Fruit fly (Drosophila melanogaster): ENCODE results near the gene scramb1.

Gene scramb1

DNA sequence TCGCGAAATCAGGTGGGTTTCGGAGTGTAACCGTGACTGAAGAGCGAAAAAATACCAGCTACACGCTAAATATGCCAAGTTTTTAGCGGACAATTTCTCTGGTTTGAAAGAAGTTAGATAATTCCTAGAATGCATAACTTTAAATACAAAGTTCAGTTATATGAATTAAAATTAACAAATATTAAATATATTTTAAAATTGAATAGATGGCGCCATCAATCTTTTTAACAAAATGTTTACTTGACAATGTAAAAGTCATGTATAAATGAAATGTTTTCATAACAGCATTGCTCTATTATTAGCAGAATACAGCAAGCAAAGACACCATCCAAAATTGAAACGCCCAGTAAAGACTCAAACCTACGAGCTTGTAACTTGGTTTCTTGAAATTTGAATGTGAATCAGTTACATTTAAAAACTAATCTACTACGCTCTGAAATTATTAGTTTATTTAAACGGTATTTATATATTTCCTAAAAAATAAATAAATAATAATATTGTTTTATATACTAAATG lies at the start of gene scramb1:
TSS of gene scramb1 (minus strand) at position 27 of the 516 bp plus-strand sequence.
- no peak for TF ChIP-seq noc (tag; optimal IDR thresholded peaks at IDR 0.05)

- TF ChIP-seq noc (tag; optimal IDR thresholded peaks at IDR 0.05) = no peak
These were observed 47.9 kb upstream of the scramb1 start, which contains the start of gene Or67d for dm6 chr3L:10272904-10273303. TSS of gene Or67d (plus strand) at chr3L:10273204.

DNA sequence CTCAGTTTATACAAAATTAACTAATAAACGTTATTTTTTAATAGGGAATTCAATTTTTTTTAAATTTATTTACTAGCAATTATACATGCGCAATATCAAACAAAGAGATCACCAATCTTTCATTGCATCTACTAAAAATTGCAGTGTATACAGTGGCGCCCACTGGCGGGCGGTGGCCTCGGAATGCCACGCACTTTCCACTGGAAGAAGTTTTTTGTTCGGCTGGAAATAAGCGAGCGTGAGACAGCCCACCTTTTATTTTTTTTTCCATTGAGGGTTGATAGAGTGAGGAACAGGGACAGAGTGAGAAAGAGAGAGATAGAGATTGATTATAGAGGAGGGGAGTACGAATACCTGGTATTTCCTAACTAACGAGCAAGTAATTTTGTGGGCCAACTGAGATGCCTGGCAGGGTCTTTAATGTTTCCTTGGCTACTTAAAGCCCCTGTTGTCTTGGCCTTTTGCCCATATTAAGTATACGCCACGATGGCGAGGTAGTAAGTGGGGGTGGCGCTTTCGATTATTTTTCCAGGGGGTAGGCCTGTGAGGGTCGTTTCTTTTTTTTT lies 46.7 kb upstream of the scramb1 start:
- no peak for TF ChIP-seq noc (tag; optimal IDR thresholded peaks at IDR 0.05)

DNA sequence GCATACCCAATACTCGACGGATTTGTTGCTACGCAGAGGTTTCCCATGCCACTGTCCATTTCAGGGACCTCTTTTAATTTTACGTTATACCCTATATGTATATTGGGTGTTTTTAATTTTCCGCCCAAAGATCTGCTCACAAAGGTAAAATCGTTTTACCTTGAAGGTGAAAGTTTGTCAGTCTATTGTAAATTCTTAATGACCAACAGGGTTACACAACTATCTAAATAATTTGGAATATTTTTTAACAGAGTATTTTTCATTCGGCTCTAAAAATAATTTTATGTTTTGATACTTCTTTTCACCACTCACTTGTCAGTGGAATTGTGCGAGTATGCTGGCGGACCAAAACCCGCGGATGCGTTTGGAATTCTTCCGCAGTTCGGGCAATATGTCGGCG lies 42.6 kb upstream of the scramb1 start:
- TF ChIP-seq noc (tag; optimal IDR thresholded peaks at IDR 0.05) = no peak

dm6 chr3L:10267011-10267410 lies 42.0 kb upstream of the scramb1 start, which contains the start of gene can:
TSS of gene can (minus strand) at chr3L:10267111.
- no peak for TF ChIP-seq noc (tag; optimal IDR thresholded peaks at IDR 0.05)

dm6 chr3L:10262827-10263226 lies 37.8 kb upstream of the scramb1 start:
- no peak for TF ChIP-seq noc (tag; optimal IDR thresholded peaks at IDR 0.05)

DNA sequence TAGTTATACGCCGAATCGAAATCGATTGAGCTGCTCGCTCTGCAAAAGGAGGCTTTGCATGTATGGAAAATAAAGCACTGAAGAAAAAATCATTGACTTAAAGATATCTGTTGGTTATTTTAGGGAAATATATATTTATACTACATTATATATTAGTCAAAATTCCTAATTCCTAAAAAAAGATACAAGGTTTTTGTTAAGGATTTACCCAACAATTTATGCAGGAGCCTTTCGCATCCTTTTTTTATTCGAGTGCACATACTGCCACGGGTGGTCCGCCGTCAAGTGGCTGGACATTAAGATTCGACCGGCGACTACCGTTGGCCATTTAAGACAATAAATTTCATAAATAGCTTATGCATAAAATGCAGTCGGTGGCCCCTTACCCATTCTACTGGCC lies 36.2 kb upstream of the scramb1 start:
- TF ChIP-seq noc (tag; optimal IDR thresholded peaks at IDR 0.05) = no peak

- no peak for TF ChIP-seq noc (tag; optimal IDR thresholded peaks at IDR 0.05)
These were observed 33.7 kb upstream of the scramb1 start for dm6 chr3L:10258738-10259137.

- TF ChIP-seq noc (tag; optimal IDR thresholded peaks at IDR 0.05) = no peak
These were observed 29.1 kb upstream of the scramb1 start for dm6 chr3L:10254131-10254530.

- TF ChIP-seq noc (tag; optimal IDR thresholded peaks at IDR 0.05) = no peak
These were observed 24.8 kb upstream of the scramb1 start for dm6 chr3L:10249836-10250235.

DNA sequence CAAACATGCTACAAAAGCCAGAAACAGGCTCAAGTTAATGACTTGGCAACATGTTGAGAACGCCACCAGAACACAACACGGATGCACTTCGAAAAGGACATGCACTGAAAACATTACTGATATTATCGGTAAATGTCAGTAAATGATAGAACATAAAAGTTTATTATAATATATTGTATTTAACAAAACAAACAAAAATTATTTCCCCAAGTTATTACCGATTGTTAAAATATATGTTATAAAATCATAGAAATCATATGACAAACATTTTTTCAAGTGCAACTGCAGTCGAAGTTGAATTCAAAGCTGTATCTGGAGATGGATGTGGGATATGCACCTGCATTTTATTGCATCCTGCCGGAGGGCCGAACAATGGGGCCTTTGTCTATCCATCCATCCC lies 22.5 kb upstream of the scramb1 start:
- no peak for TF ChIP-seq noc (tag; optimal IDR thresholded peaks at IDR 0.05)

DNA sequence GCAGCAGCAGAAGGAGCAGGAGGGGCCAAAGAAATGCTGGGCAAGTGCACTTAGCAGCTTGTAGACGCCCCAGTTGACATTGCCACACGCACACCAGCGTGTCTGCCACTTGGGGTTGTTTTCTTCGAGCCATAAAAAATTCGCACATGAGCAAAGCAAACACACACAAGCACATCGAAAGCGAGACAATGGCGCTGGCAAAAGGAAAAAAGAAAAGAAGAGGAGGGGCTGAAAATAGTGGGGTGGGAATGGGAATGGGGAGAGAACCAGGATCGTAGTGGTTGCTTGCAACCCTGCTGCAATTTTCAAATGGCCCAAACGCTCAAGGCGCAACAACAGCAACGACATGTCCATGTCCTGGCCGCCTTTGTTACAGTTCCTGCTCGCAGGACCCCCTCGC lies 22.1 kb upstream of the scramb1 start:
- TF ChIP-seq noc (tag; optimal IDR thresholded peaks at IDR 0.05) = no peak

DNA sequence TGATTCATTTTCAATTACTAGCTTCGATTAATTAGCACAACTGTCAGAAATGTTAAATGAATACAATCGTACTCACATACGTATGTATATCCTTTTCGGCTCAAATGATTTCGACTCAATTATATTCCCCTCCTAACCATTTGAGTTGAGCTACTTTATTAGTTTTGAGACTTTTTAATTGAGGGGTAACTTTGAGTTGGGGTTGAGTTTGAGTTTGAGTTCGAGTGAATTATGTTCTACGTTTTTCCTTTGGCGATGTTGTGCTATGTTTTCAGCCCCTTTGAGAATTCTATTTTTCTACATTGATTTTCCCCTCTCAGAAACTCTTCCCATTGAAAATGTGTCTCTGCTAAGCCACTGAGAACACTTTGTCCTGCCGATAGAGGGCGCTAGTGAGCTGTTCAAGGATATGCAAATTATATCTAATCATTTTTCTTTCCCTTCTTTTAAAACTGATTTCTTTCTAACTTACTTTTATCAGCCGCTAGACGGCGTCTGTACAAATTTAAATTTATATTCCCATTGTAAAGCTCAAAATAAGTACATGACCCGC lies 21.3 kb upstream of the scramb1 start:
- TF ChIP-seq noc (tag; optimal IDR thresholded peaks at IDR 0.05) = no peak

DNA sequence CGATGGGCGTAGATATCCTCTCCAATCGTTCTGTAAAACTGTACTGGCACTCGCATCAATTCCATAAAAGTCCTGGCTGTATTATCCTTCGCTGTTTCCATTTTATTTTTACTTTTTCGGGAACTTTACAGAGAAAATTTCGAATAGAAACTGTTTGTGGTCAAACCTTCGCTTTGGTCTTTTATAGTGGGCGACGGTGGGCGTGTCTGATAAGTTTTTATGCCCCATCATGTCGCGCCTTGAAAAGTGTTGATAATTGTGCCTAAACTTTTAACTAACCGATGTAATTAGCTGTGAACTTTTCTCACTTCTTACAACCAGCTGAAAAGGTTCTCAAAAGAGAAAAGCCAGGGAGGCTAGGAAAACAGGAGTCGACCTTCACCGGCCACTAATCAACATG lies 19.6 kb upstream of the scramb1 start, which contains the start of gene Or67c:
TSS of gene Or67c (minus strand) at position 101 of the 400 bp plus-strand sequence.
- no peak for TF ChIP-seq noc (tag; optimal IDR thresholded peaks at IDR 0.05)

DNA sequence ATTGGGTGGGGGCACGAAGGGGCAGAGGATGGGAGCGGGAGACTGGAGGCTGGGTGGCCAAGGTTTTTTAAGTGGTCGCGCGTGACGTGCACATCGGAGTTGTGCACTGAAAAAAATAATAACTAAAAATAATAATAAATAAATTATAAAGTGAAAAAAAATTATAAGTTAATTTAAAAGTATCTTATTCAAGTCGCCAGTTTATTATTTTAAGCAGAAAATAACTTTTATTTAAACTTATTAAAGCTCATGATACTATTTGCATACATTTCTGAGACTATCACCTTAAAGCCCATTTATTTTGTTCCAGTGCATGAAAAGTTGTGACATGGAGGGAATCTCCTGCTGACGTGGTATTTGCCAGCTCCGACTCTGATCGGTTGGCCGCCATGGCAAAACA lies 17.2 kb upstream of the scramb1 start:
- no peak for TF ChIP-seq noc (tag; optimal IDR thresholded peaks at IDR 0.05)

- no peak for TF ChIP-seq noc (tag; optimal IDR thresholded peaks at IDR 0.05)
These were observed 13.5 kb upstream of the scramb1 start for dm6 chr3L:10238549-10238948.

DNA sequence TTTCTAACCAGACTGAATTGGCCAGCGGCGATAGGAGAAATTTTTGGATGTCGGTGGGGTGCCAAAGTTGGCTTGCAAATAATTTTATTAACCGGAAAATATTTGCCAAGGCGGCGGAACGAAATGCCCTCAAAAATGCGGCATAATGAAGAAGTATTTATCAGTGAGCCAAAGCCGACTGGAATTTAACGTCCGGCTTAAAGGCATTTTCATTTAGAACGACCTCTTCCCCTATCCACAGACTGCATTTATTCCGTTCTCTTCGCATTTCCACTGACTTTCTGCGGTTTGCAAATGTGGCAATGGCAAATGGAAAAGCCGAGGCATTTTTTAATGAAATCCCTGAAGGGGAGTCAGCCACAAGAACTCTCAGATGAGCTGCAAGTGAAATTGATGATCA lies 8.0 kb upstream of the scramb1 start:
- TF ChIP-seq noc (tag; optimal IDR thresholded peaks at IDR 0.05) = no peak

DNA sequence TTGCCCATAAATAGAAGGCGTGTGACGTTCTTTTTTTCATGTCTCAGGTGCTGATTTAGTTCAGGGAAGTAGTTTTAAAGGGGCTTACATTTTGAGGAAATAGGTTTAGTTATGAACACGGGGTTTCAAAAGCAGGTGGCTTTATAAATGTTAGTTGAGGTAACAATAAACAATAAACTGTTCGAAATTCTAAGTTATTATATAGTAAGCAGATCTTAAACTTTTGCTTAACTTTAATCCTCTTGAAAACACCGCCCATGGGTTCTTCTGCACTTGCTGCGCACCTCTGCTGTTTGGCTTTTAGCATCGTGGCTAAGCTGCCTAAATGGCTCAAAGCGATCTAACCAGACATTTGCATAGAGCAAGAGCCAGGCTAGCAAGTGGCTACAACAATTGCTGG lies 5.5 kb upstream of the scramb1 start:
- no peak for TF ChIP-seq noc (tag; optimal IDR thresholded peaks at IDR 0.05)

All from whole organism, larva.